Fruit fly (Drosophila melanogaster) whole organism, embryonic: Measurements from ENCODE around the gene Sec24CD.

ENCODE experiments used
- CG10431 ChIP-seq: fragments of 200-800 bp; sonication (Bioruptor generic); optimal IDR thresholded peaks from 3 replicates; lab custom pipeline; 2018; ENCODE audit warnings: missing biosample characterization, mild to moderate bottlenecking, missing genetic modification characterization
- CG12071 ChIP-seq: fragments of 200-800 bp; sonication (Bioruptor generic); optimal IDR thresholded peaks from 3 replicates; lab custom pipeline; 2018; ENCODE audit warnings: missing biosample characterization, mild to moderate bottlenecking, missing genetic modification characterization
- CG12104 ChIP-seq: fragments of 200-800 bp; sonication (Bioruptor generic); optimal IDR thresholded peaks from 3 replicates; lab custom pipeline; 2016; ENCODE audit warnings: missing biosample characterization, missing genetic modification characterization
- CG14710 ChIP-seq: fragments of 200-800 bp; sonication (Bioruptor generic); optimal IDR thresholded peaks from 3 replicates; lab custom pipeline; 2019; ENCODE audit warnings: missing biosample characterization, mild to moderate bottlenecking, missing genetic modification characterization, moderate library complexity
- CG15601 ChIP-seq: fragments of 200-800 bp; sonication (Bioruptor generic); optimal IDR thresholded peaks from 3 replicates; lab custom pipeline; 2019; ENCODE audit warnings: missing biosample characterization, mild to moderate bottlenecking, missing genetic modification characterization, moderate library complexity
- CG2116 ChIP-seq: fragments of 200-800 bp; sonication (Bioruptor generic); optimal IDR thresholded peaks from 3 replicates; lab custom pipeline; 2018; ENCODE audit warnings: missing biosample characterization, mild to moderate bottlenecking, missing genetic modification characterization
- CG2120 ChIP-seq: fragments of 200-800 bp; sonication (Bioruptor generic); optimal IDR thresholded peaks from 3 replicates; lab custom pipeline; 2016; ENCODE audit warnings: missing biosample characterization, missing genetic modification characterization
- CG30020 ChIP-seq: fragments of 200-800 bp; optimal IDR thresholded peaks from 2 replicates; lab custom pipeline; 2019; ENCODE audit warnings: missing biosample characterization, mild to moderate bottlenecking, missing genetic modification characterization, moderate library complexity
- CG31388 ChIP-seq: fragments of 200-800 bp; sonication (Bioruptor generic); optimal IDR thresholded peaks from 2 replicates; lab custom pipeline; 2016; ENCODE audit warnings: missing biosample characterization, missing genetic modification characterization
- CG34376 ChIP-seq: fragments of 200-800 bp; sonication (Bioruptor generic); optimal IDR thresholded peaks from 2 replicates; lab custom pipeline; 2018; ENCODE audit warnings: missing biosample characterization, mild to moderate bottlenecking, missing genetic modification characterization
- CG4328 ChIP-seq: fragments of 200-800 bp; sonication (Bioruptor generic); optimal IDR thresholded peaks from 3 replicates; lab custom pipeline; 2017; ENCODE audit warnings: missing biosample characterization, missing genetic modification reagents, missing genetic modification characterization
- CG4404 ChIP-seq: fragments of 200-800 bp; sonication (Bioruptor generic); IDR thresholded peaks from 2 replicates; pipeline ENCODE4 v1.3.6; 2022; ENCODE audit warnings: missing biosample characterization, missing genetic modification characterization
- CG5180 ChIP-seq: fragments of 200-800 bp; sonication (Bioruptor generic); optimal IDR thresholded peaks from 3 replicates; lab custom pipeline; 2017; ENCODE audit warnings: missing biosample characterization, missing genetic modification characterization, mild to moderate bottlenecking, moderate library complexity, missing genetic modification reagents
- CG6272 ChIP-seq: fragments of 200-800 bp; sonication (Bioruptor generic); IDR thresholded peaks from 2 replicates; pipeline ENCODE4 v1.3.6; 2022; ENCODE audit warnings: missing biosample characterization, missing genetic modification characterization
- CG9727 ChIP-seq: fragments of 200-800 bp; sonication (Bioruptor generic); optimal IDR thresholded peaks from 3 replicates; lab custom pipeline; 2017; ENCODE audit warnings: missing biosample characterization, mild to moderate bottlenecking, missing genetic modification characterization
- CG9817 ChIP-seq: fragments of 200-800 bp; sonication (Bioruptor generic); optimal IDR thresholded peaks from 2 replicates; lab custom pipeline; 2018; ENCODE audit warnings: missing biosample characterization, mild to moderate bottlenecking, missing genetic modification characterization, moderate library complexity
- CHES-1-like ChIP-seq: fragments of 200-800 bp; sonication (Bioruptor generic); optimal IDR thresholded peaks from 2 replicates; lab custom pipeline; 2016; ENCODE audit warnings: missing biosample characterization, missing genetic modification characterization
- CkIIα-i1 ChIP-seq: fragments of 200-800 bp; sonication (Bioruptor generic); IDR thresholded peaks from 2 replicates; pipeline ENCODE4 v1.3.6; 2022; ENCODE audit warnings: missing biosample characterization, missing genetic modification characterization
- Dad ChIP-seq: fragments of 200-800 bp; sonication (Bioruptor generic); optimal IDR thresholded peaks from 3 replicates; lab custom pipeline; 2016; ENCODE audit warnings: missing biosample characterization, missing genetic modification characterization
- Fer1 ChIP-seq: fragments of 200-800 bp; sonication (Bioruptor generic); optimal IDR thresholded peaks from 2 replicates; lab custom pipeline; 2017; ENCODE audit warnings: missing biosample characterization, mild to moderate bottlenecking, missing genetic modification characterization
- Fer3 ChIP-seq: fragments of 200-800 bp; sonication (Bioruptor generic); optimal IDR thresholded peaks from 2 replicates; lab custom pipeline; 2018; ENCODE audit warnings: missing biosample characterization, mild to moderate bottlenecking, missing genetic modification characterization, moderate library complexity
- H2.0 ChIP-seq: fragments of 200-800 bp; sonication (Bioruptor generic); IDR thresholded peaks from 2 replicates; pipeline ENCODE4 v1.3.6; 2022; ENCODE audit warnings: missing biosample characterization, missing genetic modification characterization
- HHEX ChIP-seq: fragments of 200-800 bp; sonication (Bioruptor generic); optimal IDR thresholded peaks from 3 replicates; lab custom pipeline; 2017; ENCODE audit warnings: missing biosample characterization, mild to moderate bottlenecking, missing genetic modification characterization, missing genetic modification reagents
- Hr78 ChIP-seq, 2 experiments: fragments of 200-800 bp in 1 of 2; fragments of >200 bp in 1 of 2; sonication (Bioruptor generic) in 1 of 2; optimal IDR thresholded peaks; 2 replicates each; lab custom pipeline; 2017 to 2019; ENCODE audit warnings: missing biosample characterization in 2 of 2, missing genetic modification characterization in 2 of 2, mild to moderate bottlenecking in 1 of 2, moderate library complexity in 1 of 2
- Hsf ChIP-seq: fragments of 200-800 bp; sonication (Bioruptor generic); optimal IDR thresholded peaks from 3 replicates; lab custom pipeline; 2016; ENCODE audit warnings: missing biosample characterization, missing genetic modification characterization
- Lhr ChIP-seq: fragments of 200-800 bp; sonication (Bioruptor generic); optimal IDR thresholded peaks from 3 replicates; lab custom pipeline; 2017; ENCODE audit warnings: mild to moderate bottlenecking, missing biosample characterization, missing genetic modification reagents, missing genetic modification characterization
- MESR4 ChIP-seq: fragments of 200-800 bp; sonication (Bioruptor generic); optimal IDR thresholded peaks from 2 replicates; lab custom pipeline; 2018; ENCODE audit warnings: missing biosample characterization, mild to moderate bottlenecking, missing genetic modification characterization, moderate library complexity
- Mad ChIP-seq: fragments of 200-800 bp; sonication (Bioruptor generic); optimal IDR thresholded peaks from 2 replicates; lab custom pipeline; 2016; ENCODE audit warnings: missing biosample characterization, missing genetic modification characterization
- Med ChIP-seq: fragments of 200-800 bp; sonication (Bioruptor generic); peaks from one replicate; lab custom pipeline; 2016; ENCODE audit warnings: missing biosample characterization, missing genetic modification characterization, mild to moderate bottlenecking, inconsistent platforms, moderate library complexity
- PHDP ChIP-seq: fragments of 200-800 bp; sonication (Bioruptor generic); optimal IDR thresholded peaks from 3 replicates; lab custom pipeline; 2018; ENCODE audit warnings: missing biosample characterization, mild to moderate bottlenecking, missing genetic modification characterization, moderate library complexity
- Ptx1 ChIP-seq: fragments of 200-800 bp; sonication (Bioruptor generic); IDR thresholded peaks from 2 replicates; pipeline ENCODE4 v1.3.6; 2022; ENCODE audit warnings: missing biosample characterization, missing genetic modification characterization
- Side ChIP-seq: fragments of 200-800 bp; sonication (Bioruptor generic); optimal IDR thresholded peaks from 2 replicates; lab custom pipeline; 2016; ENCODE audit warnings: missing biosample characterization, missing genetic modification characterization
- Sin3A ChIP-seq: fragments of >200 bp; optimal IDR thresholded peaks from 2 replicates; lab custom pipeline; 2018
- ab ChIP-seq: fragments of 200-800 bp; sonication (Bioruptor generic); optimal IDR thresholded peaks from 2 replicates; lab custom pipeline; 2016; ENCODE audit warnings: missing biosample characterization, missing genetic modification characterization
- cato ChIP-seq: fragments of 200-800 bp; sonication (Bioruptor generic); optimal IDR thresholded peaks from 2 replicates; lab custom pipeline; 2016; ENCODE audit warnings: missing biosample characterization, missing genetic modification characterization, borderline replicate concordance
- gfzf ChIP-seq: fragments of 200-800 bp; sonication (Bioruptor generic); optimal IDR thresholded peaks from 2 replicates; lab custom pipeline; 2016; ENCODE audit warnings: missing biosample characterization, mild to moderate bottlenecking, missing genetic modification characterization, moderate library complexity
- grn ChIP-seq: fragments of 200-800 bp; sonication (Bioruptor generic); optimal IDR thresholded peaks from 3 replicates; lab custom pipeline; 2017; ENCODE audit warnings: missing biosample characterization, missing genetic modification characterization
- lilli ChIP-seq: fragments of 200-800 bp; sonication (Bioruptor generic); optimal IDR thresholded peaks from 3 replicates; lab custom pipeline; 2016; ENCODE audit warnings: missing biosample characterization, missing genetic modification characterization
- nom ChIP-seq: fragments of 200-800 bp; sonication (Bioruptor generic); optimal IDR thresholded peaks from 2 replicates; lab custom pipeline; 2017; ENCODE audit warnings: missing biosample characterization, missing genetic modification characterization, mild to moderate bottlenecking, moderate library complexity, missing genetic modification reagents
- odd ChIP-seq: fragments of 200-800 bp; sonication (Bioruptor generic); optimal IDR thresholded peaks from 2 replicates; lab custom pipeline; 2017; ENCODE audit warnings: missing biosample characterization, mild to moderate bottlenecking, missing genetic modification characterization
- pfk ChIP-seq: fragments of 200-800 bp; sonication (Bioruptor generic); optimal IDR thresholded peaks from 2 replicates; lab custom pipeline; 2018; ENCODE audit warnings: missing biosample characterization, mild to moderate bottlenecking, missing genetic modification characterization, moderate library complexity
- psq ChIP-seq: fragments of 200-800 bp; sonication (Bioruptor generic); optimal IDR thresholded peaks from 2 replicates; lab custom pipeline; 2017; ENCODE audit warnings: missing biosample characterization, missing genetic modification characterization
- pzg ChIP-seq: fragments of 200-800 bp; sonication (Bioruptor generic); optimal IDR thresholded peaks from 3 replicates; lab custom pipeline; 2018; ENCODE audit warnings: missing biosample characterization, mild to moderate bottlenecking, missing genetic modification characterization, moderate library complexity
- ranshi ChIP-seq: fragments of 200-800 bp; sonication (Bioruptor generic); IDR thresholded peaks from 2 replicates; pipeline ENCODE4 v1.3.6; 2022; ENCODE audit warnings: missing biosample characterization, missing genetic modification characterization
- schlank ChIP-seq: fragments of 200-800 bp; sonication (Bioruptor generic); optimal IDR thresholded peaks from 2 replicates; lab custom pipeline; 2018; ENCODE audit warnings: missing biosample characterization, mild to moderate bottlenecking, missing genetic modification characterization
- sqz ChIP-seq: fragments of 200-800 bp; sonication (Bioruptor generic); optimal IDR thresholded peaks from 3 replicates; lab custom pipeline; 2018; ENCODE audit warnings: missing biosample characterization, mild to moderate bottlenecking, missing genetic modification characterization
- stc ChIP-seq: fragments of 200-800 bp; sonication (Bioruptor generic); IDR thresholded peaks from 2 replicates; pipeline ENCODE4 v1.3.6; 2022; ENCODE audit warnings: missing biosample characterization, missing genetic modification characterization
- stwl ChIP-seq: fragments of 200-800 bp; sonication (Bioruptor generic); optimal IDR thresholded peaks from 3 replicates; lab custom pipeline; 2018; ENCODE audit warnings: missing biosample characterization, mild to moderate bottlenecking, missing genetic modification characterization, moderate library complexity
- toy ChIP-seq: fragments of 200-800 bp; sonication (Bioruptor generic); IDR thresholded peaks from 2 replicates; pipeline ENCODE4 v1.3.6; 2022; ENCODE audit warnings: missing biosample characterization, missing genetic modification characterization
- trem ChIP-seq: fragments of 200-800 bp; optimal IDR thresholded peaks from 3 replicates; lab custom pipeline; 2019; ENCODE audit warnings: missing biosample characterization, mild to moderate bottlenecking, missing genetic modification characterization, moderate library complexity
- wek ChIP-seq: fragments of 200-800 bp; sonication (Bioruptor generic); optimal IDR thresholded peaks from 3 replicates; lab custom pipeline; 2018; ENCODE audit warnings: missing biosample characterization, mild to moderate bottlenecking, missing genetic modification characterization, moderate library complexity

Gene Sec24CD

dm6 chr2L:2193357-2193780 lies 43.3 kb downstream of the Sec24CD start:
- TF ChIP-seq CG12104 = peak; percentile 6
- peak; percentile 11 for TF ChIP-seq CG9817 (tag; lab: Kevin White, UChicago)
- TF ChIP-seq pzg = peak; percentile 79
- peak; percentile 3 for TF ChIP-seq CHES-1-like
- peak; percentile 78 for TF ChIP-seq CG12071 (GFP tag; lab: Kevin White, UChicago)
- peak; percentile 42 for TF ChIP-seq CG10431
- peak; percentile 28 for TF ChIP-seq Fer3 (tag; lab: Kevin White, UChicago)
- TF ChIP-seq Dad (GFP tag; lab: Kevin White, UChicago) = peak; percentile 47
- TF ChIP-seq toy (GFP tag; lab: Robert Waterston, UW) = no peak
- peak; percentile 24 for TF ChIP-seq HHEX (GFP tag; lab: Kevin White, UChicago)
- TF ChIP-seq CG4404 (GFP tag; lab: Robert Waterston, UW) = no peak
- TF ChIP-seq cato (GFP tag; lab: Kevin White, UChicago) = no peak
- TF ChIP-seq nom = peak; percentile 66
- peak; percentile 100 for TF ChIP-seq Lhr (GFP tag; lab: Kevin White, UChicago)
- TF ChIP-seq MESR4 (GFP tag; lab: Kevin White, UChicago) = peak; percentile 6
- peak; percentile 16 for TF ChIP-seq CG9727 (GFP tag; lab: Kevin White, UChicago)
- TF ChIP-seq CG5180 (GFP tag; lab: Kevin White, UChicago) = peak; percentile 56
- peak; percentile 26 for TF ChIP-seq CG2120 (GFP tag; lab: Kevin White, UChicago)
- TF ChIP-seq CG31388 (GFP tag; lab: Kevin White, UChicago) = peak; percentile 17
- no peak for TF ChIP-seq CG30020 (tag; lab: Kevin White, UChicago)
- peak; percentile 99 for TF ChIP-seq CG2116 (GFP tag; lab: Kevin White, UChicago)
- TF ChIP-seq stwl (tag; lab: Kevin White, UChicago) = peak; percentile 67
- no peak for TF ChIP-seq ab (GFP tag; lab: Kevin White, UChicago)
- no peak for TF ChIP-seq H2.0 (GFP tag; lab: Robert Waterston, UW)
- peak; percentile 84 for TF ChIP-seq CG34376 (GFP tag; lab: Kevin White, UChicago)
- peak; percentile 29 for TF ChIP-seq wek (GFP tag; lab: Kevin White, UChicago)
- TF ChIP-seq lilli (GFP tag; lab: Kevin White, UChicago) = peak; percentile 26
- peak; percentile 30 for TF ChIP-seq Mad (GFP tag; lab: Kevin White, UChicago)
- peak; percentile 57 for TF ChIP-seq gfzf (GFP tag; lab: Kevin White, UChicago)
- TF ChIP-seq schlank (tag; lab: Kevin White, UChicago) = peak; percentile 59
- TF ChIP-seq Hsf (GFP tag; lab: Kevin White, UChicago) = peak; percentile 9
- TF ChIP-seq sqz (GFP tag; lab: Kevin White, UChicago) = peak; percentile 86
- no peak for TF ChIP-seq Ptx1 (GFP tag; lab: Robert Waterston, UW)
- peak; percentile 9 for TF ChIP-seq CG4328
- peak; percentile 36 for TF ChIP-seq CG14710 (tag; lab: Kevin White, UChicago)
- no peak for TF ChIP-seq CkIIα-i1 (GFP tag; lab: Robert Waterston, UW)
- peak in 1 of 2 experiments; percentile 34 for TF ChIP-seq Hr78 (GFP tag; optimal IDR thresholded peaks at IDR 0.05; lab: Kevin White, UChicago)
- TF ChIP-seq Med (GFP tag; lab: Kevin White, UChicago) = peak; percentile 88
- TF ChIP-seq Side (GFP tag; lab: Kevin White, UChicago) = peak; percentile 58
- TF ChIP-seq Fer1 (GFP tag; lab: Kevin White, UChicago) = peak; percentile 75
- peak; percentile 3 for TF ChIP-seq Sin3A (lab: Kevin White, UChicago)
- no peak for TF ChIP-seq ranshi (GFP tag; lab: Robert Waterston, UW)
- peak; percentile 21 for TF ChIP-seq PHDP (tag; lab: Kevin White, UChicago)
- TF ChIP-seq odd (GFP tag; lab: Kevin White, UChicago) = peak; percentile 2
- TF ChIP-seq CG6272 (GFP tag; lab: Robert Waterston, UW) = peak; percentile 51
- no peak for TF ChIP-seq psq (GFP tag; lab: Kevin White, UChicago)
- TF ChIP-seq grn (GFP tag; lab: Kevin White, UChicago) = no peak
- no peak for TF ChIP-seq stc (GFP tag; lab: Robert Waterston, UW)
- TF ChIP-seq CG15601 = peak; percentile 65
- peak; percentile 31 for TF ChIP-seq trem (tag; lab: Kevin White, UChicago)
- TF ChIP-seq pfk (GFP tag; lab: Kevin White, UChicago) = peak; percentile 40
